Worm (Caenorhabditis elegans) whole organism, L2 larva: ENCODE results near the gene R102.3.

ENCODE experiments used
- C34F6.9 ChIP-seq: fragments of 150-350 bp; optimal IDR thresholded peaks from 2 replicates; lab custom pipeline; 2014; ENCODE audit warnings: missing biosample characterization, missing genetic modification characterization
- R02D3.7 ChIP-seq: fragments of 150-350 bp; optimal IDR thresholded peaks from 2 replicates; lab custom pipeline; 2014; ENCODE audit warnings: missing biosample characterization, missing genetic modification characterization
- Y55F3AM.14 ChIP-seq: fragments of 200-800 bp; sonication (Bioruptor generic); optimal IDR thresholded peaks from 2 replicates; lab custom pipeline; 2018; ENCODE audit warnings: mild to moderate bottlenecking, missing genetic modification characterization, missing compliant biosample characterization
- blmp-1 ChIP-seq: sonication (generic microtip); optimal IDR thresholded peaks from 2 replicates; lab custom pipeline; 2017; ENCODE audit warnings: missing genetic modification characterization, mild to moderate bottlenecking, missing compliant biosample characterization, antibody characterized with exemption, moderate library complexity; ENCODE audit not compliant: insufficient read depth
- ceh-16 ChIP-seq: fragments of 150-350 bp; optimal IDR thresholded peaks from 2 replicates; lab custom pipeline; 2014; ENCODE audit warnings: missing biosample characterization, missing genetic modification characterization
- ceh-82 ChIP-seq: fragments of 150-350 bp; optimal IDR thresholded peaks from 2 replicates; lab custom pipeline; 2014; ENCODE audit warnings: missing biosample characterization, missing genetic modification characterization
- dmd-4 ChIP-seq: sonication (generic microtip); optimal IDR thresholded peaks from 2 replicates; lab custom pipeline; 2017; ENCODE audit warnings: missing biosample characterization, missing genetic modification characterization
- egl-27 ChIP-seq: sonication (generic microtip); optimal IDR thresholded peaks from 3 replicates; lab custom pipeline; 2017; ENCODE audit warnings: missing biosample characterization, missing genetic modification reagents, missing genetic modification characterization
- elt-1 ChIP-seq: fragments of 150-350 bp; optimal IDR thresholded peaks from 2 replicates; lab custom pipeline; 2014; ENCODE audit warnings: missing biosample characterization, missing genetic modification characterization
- elt-3 ChIP-seq: sonication (generic microtip); optimal IDR thresholded peaks from 2 replicates; lab custom pipeline; 2017; ENCODE audit warnings: missing biosample characterization, missing genetic modification characterization
- fos-1 ChIP-seq: fragments of 150-350 bp; optimal IDR thresholded peaks from 2 replicates; lab custom pipeline; 2014; ENCODE audit warnings: missing biosample characterization, missing genetic modification characterization
- gmeb-1 ChIP-seq: fragments of 150-350 bp; optimal IDR thresholded peaks from 2 replicates; lab custom pipeline; 2014; ENCODE audit warnings: missing biosample characterization, missing genetic modification characterization
- mab-5 ChIP-seq: fragments of 150-350 bp; optimal IDR thresholded peaks from 2 replicates; lab custom pipeline; 2014; ENCODE audit warnings: missing biosample characterization, missing genetic modification characterization
- mbf-1 ChIP-seq: sonication (generic microtip); optimal IDR thresholded peaks from 2 replicates; lab custom pipeline; 2017; ENCODE audit warnings: missing biosample characterization, missing genetic modification characterization
- nhr-10 ChIP-seq: sonication (generic microtip); optimal IDR thresholded peaks from 2 replicates; lab custom pipeline; 2017; ENCODE audit warnings: missing biosample characterization, missing genetic modification characterization
- nhr-11 ChIP-seq: fragments of 150-350 bp; optimal IDR thresholded peaks from 2 replicates; lab custom pipeline; 2014; ENCODE audit warnings: missing biosample characterization, missing genetic modification characterization
- nhr-12 ChIP-seq: fragments of 150-350 bp; optimal IDR thresholded peaks from 2 replicates; lab custom pipeline; 2014; ENCODE audit warnings: missing biosample characterization, missing genetic modification characterization
- nhr-129 ChIP-seq: fragments of 150-350 bp; optimal IDR thresholded peaks from 2 replicates; lab custom pipeline; 2014; ENCODE audit warnings: missing biosample characterization, missing genetic modification characterization
- nhr-21 ChIP-seq: fragments of 150-350 bp; optimal IDR thresholded peaks from 2 replicates; lab custom pipeline; 2014; ENCODE audit warnings: missing biosample characterization, missing genetic modification characterization
- nhr-23 ChIP-seq: fragments of 150-350 bp; optimal IDR thresholded peaks from 2 replicates; lab custom pipeline; 2014; ENCODE audit warnings: missing biosample characterization, missing genetic modification reagents, missing genetic modification characterization
- nhr-237 ChIP-seq: fragments of 150-350 bp; optimal IDR thresholded peaks from 2 replicates; lab custom pipeline; 2014; ENCODE audit warnings: missing biosample characterization, missing genetic modification characterization
- nhr-25 ChIP-seq: fragments of 150-350 bp; sonication (generic microtip); optimal IDR thresholded peaks from 3 replicates; lab custom pipeline; 2014; ENCODE audit warnings: missing biosample characterization, missing genetic modification characterization
- nhr-6 ChIP-seq: fragments of 150-350 bp; optimal IDR thresholded peaks from 2 replicates; lab custom pipeline; 2014; ENCODE audit warnings: missing biosample characterization, missing genetic modification characterization
- peb-1 ChIP-seq: fragments of 150-350 bp; optimal IDR thresholded peaks from 2 replicates; lab custom pipeline; 2014; ENCODE audit warnings: missing biosample characterization, missing genetic modification characterization
- sem-4 ChIP-seq: fragments of 150-350 bp; optimal IDR thresholded peaks from 2 replicates; lab custom pipeline; 2014; ENCODE audit warnings: missing biosample characterization, missing genetic modification reagents, missing genetic modification characterization
- skn-1 ChIP-seq: sonication (generic microtip); optimal IDR thresholded peaks from 2 replicates; lab custom pipeline; 2017; ENCODE audit warnings: missing biosample characterization, missing genetic modification characterization
- sma-3 ChIP-seq: sonication (generic microtip); optimal IDR thresholded peaks from 2 replicates; lab custom pipeline; 2016; ENCODE audit warnings: missing genetic modification reagents, missing genetic modification characterization, missing compliant biosample characterization
- sma-9 ChIP-seq, 2 experiments: fragments of 150-350 bp in 1 of 2; sonication (generic microtip) in 1 of 2; optimal IDR thresholded peaks; 2 replicates each; lab custom pipeline; 2014 to 2016; ENCODE audit warnings: missing genetic modification characterization in 2 of 2, mild to moderate bottlenecking in 1 of 2, missing biosample characterization in 1 of 2, missing compliant biosample characterization in 1 of 2, missing genetic modification reagents in 1 of 2, moderate library complexity in 1 of 2
- snpc-4 ChIP-seq: fragments of 150-350 bp; optimal IDR thresholded peaks from 2 replicates; lab custom pipeline; 2014; ENCODE audit warnings: missing biosample characterization, missing genetic modification characterization
- unc-39 ChIP-seq: fragments of 150-350 bp; optimal IDR thresholded peaks from 2 replicates; lab custom pipeline; 2014; ENCODE audit warnings: missing biosample characterization, missing genetic modification characterization
- unc-62 ChIP-seq: fragments of 150-350 bp; optimal IDR thresholded peaks from 2 replicates; lab custom pipeline; 2014; ENCODE audit warnings: missing biosample characterization, missing genetic modification reagents, missing genetic modification characterization
- zag-1 ChIP-seq: fragments of 150-350 bp; optimal IDR thresholded peaks from 2 replicates; lab custom pipeline; 2014; ENCODE audit warnings: missing biosample characterization, missing genetic modification characterization
- ztf-1 ChIP-seq: fragments of 200-800 bp; sonication (Bioruptor generic); conservative IDR thresholded peaks from 2 replicates; pipeline ENCODE4 v1.3.6; 2022; ENCODE audit warnings: missing genetic modification characterization, missing compliant biosample characterization
- ztf-4 ChIP-seq: fragments of 150-350 bp; optimal IDR thresholded peaks from 2 replicates; lab custom pipeline; 2014; ENCODE audit warnings: missing biosample characterization, missing genetic modification characterization

R102.3 gene

ce11 chrIV:10701866-10702458, 12.6 kb downstream of the R102.3 start:
- TF ChIP-seq ztf-1 (GFP tag; lab: Robert Waterston, UW) (no peak), sma-3 (GFP tag; lab: Kevin White, UChicago) (peak; percentile 28), sma-9 (GFP tag; optimal IDR thresholded peaks at IDR 0.05; lab: Kevin White, UChicago) (peak; percentile 62), sma-9 (tag; optimal IDR thresholded peaks at IDR 0.05; lab: Kevin White, UChicago) (no peak), unc-39 (tag; lab: Kevin White, UChicago) (no peak), R02D3.7 (tag; lab: Kevin White, UChicago) (no peak), nhr-129 (peak; percentile 15), nhr-21 (tag; lab: Kevin White, UChicago) (peak; percentile 60), zag-1 (no peak), elt-1 (tag; lab: Kevin White, UChicago) (no peak), snpc-4 (tag; lab: Kevin White, UChicago) (no peak), fos-1 (tag; lab: Kevin White, UChicago) (peak; percentile 12)

- TF ChIP-seq nhr-21 (tag; lab: Kevin White, UChicago) (no peak), mbf-1 (no peak)
Observed at ce11 chrIV:10705176-10705575, 15.9 kb downstream of the R102.3 start, which contains the start of gene R102.10. Gene R102.10 (plus strand): TSS chrIV:10705476.

ce11 chrIV:10706090-10706489, 16.8 kb downstream of the R102.3 start, which contains the start of gene R102.6:
Gene R102.6 (minus strand): TSS chrIV:10706190.
- TF ChIP-seq unc-62 (GFP tag; lab: Kevin White, UChicago) (no peak), sem-4 (tag; lab: Kevin White, UChicago) (no peak), peb-1 (tag; lab: Kevin White, UChicago) (no peak), nhr-237 (tag; lab: Kevin White, UChicago) (no peak), ceh-82 (tag; lab: Kevin White, UChicago) (no peak), zag-1 (no peak)

- TF ChIP-seq nhr-23 (no peak), Y55F3AM.14 (GFP tag; lab: Kevin White, UChicago) (no peak), R02D3.7 (tag; lab: Kevin White, UChicago) (no peak)
Observed at ce11 chrIV:10711729-10712128, 22.4 kb downstream of the R102.3 start, which contains the start of gene glb-21. Gene glb-21 (minus strand): TSS chrIV:10711794.

ce11 chrIV:10714594-10714993, 25.3 kb downstream of the R102.3 start:
- no peak for TF ChIP-seq mab-5 (tag; lab: Kevin White, UChicago)
- peak; percentile 43 for TF ChIP-seq fos-1 (tag; lab: Kevin White, UChicago)
- no peak for TF ChIP-seq nhr-6
- TF ChIP-seq gmeb-1 (tag; lab: Kevin White, UChicago) = peak; percentile 21
- peak; percentile 8 for TF ChIP-seq sma-3 (GFP tag; lab: Kevin White, UChicago)
- peak; percentile 60 for TF ChIP-seq nhr-129
- TF ChIP-seq skn-1 = no peak
- no peak for TF ChIP-seq elt-3 (tag; lab: Kevin White, UChicago)
- no peak for TF ChIP-seq nhr-12 (tag; lab: Kevin White, UChicago)
- no peak for TF ChIP-seq mbf-1
- TF ChIP-seq egl-27 (tag; lab: Kevin White, UChicago) = peak; percentile 21
- TF ChIP-seq C34F6.9 (tag; lab: Kevin White, UChicago) = peak; percentile 13
- no peak for TF ChIP-seq dmd-4 (tag; lab: Kevin White, UChicago)
- TF ChIP-seq unc-39 (tag; lab: Kevin White, UChicago) = no peak
- TF ChIP-seq zag-1 = no peak
- TF ChIP-seq nhr-10 (tag; lab: Kevin White, UChicago) = no peak
- peak; percentile 6 for TF ChIP-seq nhr-25
- no peak for TF ChIP-seq nhr-11
- no peak for TF ChIP-seq elt-1 (tag; lab: Kevin White, UChicago)
- TF ChIP-seq blmp-1 (tag; lab: Kevin White, UChicago) = no peak
- TF ChIP-seq sma-9 (GFP tag; optimal IDR thresholded peaks at IDR 0.05; lab: Kevin White, UChicago) = peak; percentile 46
- TF ChIP-seq sma-9 (tag; optimal IDR thresholded peaks at IDR 0.05; lab: Kevin White, UChicago) = no peak
- TF ChIP-seq ztf-4 (tag; lab: Kevin White, UChicago) = no peak
- TF ChIP-seq ceh-16 (tag; lab: Kevin White, UChicago) = no peak
- TF ChIP-seq, all 48 proteins: peak for 8
